Fruit fly (Drosophila melanogaster) whole organism, adult: Measurements from ENCODE around the gene Hrd3.

Experiments
- CG11617 ChIP-seq: fragments of 200-800 bp; sonication (Bioruptor generic); optimal IDR thresholded peaks from 2 replicates; lab custom pipeline; 2017; ENCODE audit warnings: mild to moderate bottlenecking, missing biosample characterization, missing genetic modification reagents, missing genetic modification characterization
- CG12768 ChIP-seq: fragments of 200-800 bp; sonication (Bioruptor generic); optimal IDR thresholded peaks from 2 replicates; lab custom pipeline; 2017; ENCODE audit warnings: missing biosample characterization, missing genetic modification characterization, mild to moderate bottlenecking, moderate library complexity, missing genetic modification reagents
- CG14711 ChIP-seq: fragments of 200-800 bp; sonication (Bioruptor generic); optimal IDR thresholded peaks from 2 replicates; lab custom pipeline; 2018; ENCODE audit warnings: missing biosample characterization, mild to moderate bottlenecking, missing genetic modification characterization, moderate library complexity
- CG1620 ChIP-seq: fragments of 200-800 bp; sonication (Bioruptor generic); optimal IDR thresholded peaks from 2 replicates; lab custom pipeline; 2016; ENCODE audit warnings: missing biosample characterization, missing genetic modification characterization
- CG33017 ChIP-seq: fragments of 200-800 bp; sonication (Bioruptor generic); optimal IDR thresholded peaks from 2 replicates; lab custom pipeline; 2018; ENCODE audit warnings: missing biosample characterization, mild to moderate bottlenecking, missing genetic modification characterization, moderate library complexity
- CG5204 ChIP-seq: fragments of 200-800 bp; sonication (Bioruptor generic); optimal IDR thresholded peaks from 2 replicates; lab custom pipeline; 2016; ENCODE audit warnings: missing biosample characterization, missing genetic modification characterization
- CG7045 ChIP-seq: fragments of 200-800 bp; sonication (Bioruptor generic); optimal IDR thresholded peaks from 2 replicates; lab custom pipeline; 2017; ENCODE audit warnings: missing biosample characterization, mild to moderate bottlenecking, missing genetic modification characterization
- CG7101 ChIP-seq: fragments of 200-800 bp; sonication (Bioruptor generic); optimal IDR thresholded peaks from 2 replicates; lab custom pipeline; 2018; ENCODE audit warnings: missing biosample characterization, mild to moderate bottlenecking, missing genetic modification characterization, moderate library complexity
- Clk ChIP-seq: fragments of 200-800 bp; sonication (Bioruptor generic); optimal IDR thresholded peaks from 2 replicates; lab custom pipeline; 2017; ENCODE audit warnings: missing biosample characterization, missing genetic modification characterization
- Crg-1 ChIP-seq: fragments of 200-800 bp; sonication (Bioruptor generic); optimal IDR thresholded peaks from 2 replicates; lab custom pipeline; 2016; ENCODE audit warnings: missing biosample characterization, missing genetic modification characterization
- Hr96 ChIP-seq: fragments of 200-800 bp; sonication (Bioruptor generic); optimal IDR thresholded peaks from 2 replicates; lab custom pipeline; 2016; ENCODE audit warnings: missing biosample characterization, missing genetic modification characterization
- Mnt ChIP-seq: fragments of 200-800 bp; sonication (Bioruptor generic); optimal IDR thresholded peaks from 2 replicates; lab custom pipeline; 2016; ENCODE audit warnings: missing biosample characterization, mild to moderate bottlenecking, missing genetic modification characterization
- bab1 ChIP-seq: fragments of 200-800 bp; sonication (Bioruptor generic); optimal IDR thresholded peaks from 3 replicates; lab custom pipeline; 2019; ENCODE audit warnings: missing biosample characterization, mild to moderate bottlenecking, missing genetic modification characterization, moderate library complexity
- cic ChIP-seq: fragments of 200-800 bp; sonication (Bioruptor generic); optimal IDR thresholded peaks from 2 replicates; lab custom pipeline; 2017; ENCODE audit warnings: missing biosample characterization, mild to moderate bottlenecking, missing genetic modification characterization, moderate library complexity
- cnc ChIP-seq, 2 experiments: fragments of >200 bp; optimal IDR thresholded peaks; 2 replicates each; lab custom pipeline; 2017
- kay ChIP-seq: fragments of 200-800 bp; sonication (Bioruptor generic); peaks from one replicate; lab custom pipeline; 2016; ENCODE audit warnings: missing biosample characterization, missing genetic modification characterization, borderline replicate concordance
- ovo ChIP-seq: fragments of 200-800 bp; sonication (Bioruptor generic); optimal IDR thresholded peaks from 2 replicates; lab custom pipeline; 2016; ENCODE audit warnings: missing biosample characterization, missing genetic modification characterization
- pad ChIP-seq: fragments of 200-800 bp; sonication (Bioruptor generic); optimal IDR thresholded peaks from 3 replicates; lab custom pipeline; 2017; ENCODE audit warnings: missing biosample characterization, missing genetic modification characterization, mild to moderate bottlenecking, moderate library complexity, missing genetic modification reagents
- tj ChIP-seq: fragments of 200-800 bp; sonication (Bioruptor generic); optimal IDR thresholded peaks from 3 replicates; lab custom pipeline; 2017; ENCODE audit warnings: missing biosample characterization, mild to moderate bottlenecking, missing genetic modification characterization, moderate library complexity
- toe ChIP-seq: fragments of 200-800 bp; sonication (Bioruptor generic); optimal IDR thresholded peaks from 2 replicates; lab custom pipeline; 2016; ENCODE audit warnings: missing biosample characterization, missing genetic modification characterization

Hrd3 gene

dm6 chr3R:23763622-23764273 lies 5.4 kb upstream of the Hrd3 start, which contains the start of gene Lsd-1:
Lsd-1 (plus strand) TSS chr3R:23763857.
- TF ChIP-seq Crg-1 (GFP tag; lab: Kevin White, UChicago), result no peak
- TF ChIP-seq tj, result peak; percentile 5
- TF ChIP-seq CG5204, result no peak
- no peak for TF ChIP-seq pad
- no peak for TF ChIP-seq cnc (optimal IDR thresholded peaks at IDR 0.05; lab: Kevin White, UChicago)
- TF ChIP-seq cic (GFP tag; lab: Kevin White, UChicago), result peak; percentile 69
- no peak for TF ChIP-seq bab1 (GFP tag; lab: Kevin White, UChicago)
- TF ChIP-seq toe (GFP tag; lab: Kevin White, UChicago), result no peak
- TF ChIP-seq CG14711 (tag; lab: Kevin White, UChicago), result peak; percentile 47
- TF ChIP-seq Clk, result no peak
- no peak for TF ChIP-seq CG1620 (GFP tag; lab: Kevin White, UChicago)
- TF ChIP-seq ovo (GFP tag; lab: Kevin White, UChicago), result no peak
- TF ChIP-seq CG33017, result peak; percentile 31
- no peak for TF ChIP-seq kay
- peak; percentile 63 for TF ChIP-seq CG12768
- TF ChIP-seq Mnt, result peak; percentile 0
- no peak for TF ChIP-seq Hr96
- TF ChIP-seq CG7045 (GFP tag; lab: Kevin White, UChicago), result no peak
- no peak for TF ChIP-seq CG11617
- peak; percentile 15 for TF ChIP-seq CG7101 (tag; lab: Kevin White, UChicago)

DNA sequence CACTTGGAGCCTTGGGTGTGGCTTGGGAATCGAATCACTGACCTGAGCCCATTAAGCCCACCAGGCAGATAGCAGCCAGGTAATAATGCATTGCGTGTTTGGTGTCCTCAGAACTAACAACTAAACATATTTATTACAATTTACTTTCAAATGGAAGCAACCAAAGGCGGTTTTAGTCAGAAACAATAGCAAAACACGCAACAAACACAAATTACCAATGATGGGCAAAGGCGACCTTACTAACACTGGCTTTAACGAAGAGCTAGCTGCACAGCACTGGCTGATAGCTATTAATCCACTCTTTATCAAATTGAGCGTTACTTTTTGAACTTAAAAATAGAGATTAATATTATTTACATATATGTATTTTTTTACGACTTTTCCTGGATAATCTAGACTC lies 4.7 kb upstream of the Hrd3 start, which contains the start of gene udt:
Gene udt (minus strand): TSS at position 249 of the 400 bp plus-strand sequence.
- TF ChIP-seq CG1620 (GFP tag; lab: Kevin White, UChicago) (peak; percentile 68), kay (peak; percentile 76), CG33017 (no peak), CG7045 (GFP tag; lab: Kevin White, UChicago) (no peak), Mnt (peak; percentile 3), pad (peak; percentile 34), Hr96 (no peak), cnc (optimal IDR thresholded peaks at IDR 0.05; lab: Kevin White, UChicago) (no peak), toe (GFP tag; lab: Kevin White, UChicago) (no peak), CG5204 (no peak), cic (GFP tag; lab: Kevin White, UChicago) (no peak), Clk (no peak), CG14711 (tag; lab: Kevin White, UChicago) (no peak), CG11617 (no peak), ovo (GFP tag; lab: Kevin White, UChicago) (no peak), CG7101 (tag; lab: Kevin White, UChicago) (no peak), CG12768 (no peak), tj (no peak), Crg-1 (GFP tag; lab: Kevin White, UChicago) (peak; percentile 43), bab1 (GFP tag; lab: Kevin White, UChicago) (peak; percentile 19)

dm6 chr3R:23760219-23761018 lies 2.1 kb upstream of the Hrd3 start, which contains the start of gene SdhD:
SdhD (minus strand) TSS chr3R:23760600.
- TF ChIP-seq CG7101 (tag; lab: Kevin White, UChicago) (peak; percentile 57), Clk (no peak), CG11617 (peak; percentile 37), CG12768 (peak; percentile 64), tj (no peak), CG14711 (tag; lab: Kevin White, UChicago) (peak; percentile 55), kay (peak; percentile 93), CG33017 (peak; percentile 46), CG7045 (GFP tag; lab: Kevin White, UChicago) (no peak), Crg-1 (GFP tag; lab: Kevin White, UChicago) (peak; percentile 40), pad (peak; percentile 47), Mnt (peak; percentile 48), toe (GFP tag; lab: Kevin White, UChicago) (peak; percentile 9), CG1620 (GFP tag; lab: Kevin White, UChicago) (peak; percentile 60), bab1 (GFP tag; lab: Kevin White, UChicago) (peak; percentile 70), CG5204 (no peak), cic (GFP tag; lab: Kevin White, UChicago) (peak; percentile 24), Hr96 (no peak), ovo (GFP tag; lab: Kevin White, UChicago) (peak; percentile 0)

dm6 chr3R:23752728-23753127 lies 5.6 kb downstream of the Hrd3 start, which contains the start of the genes RanBP3 and Rpt5:
RanBP3 (minus strand) TSS chr3R:23752834.
Rpt5 (plus strand) TSS chr3R:23752876.
- TF ChIP-seq cic (GFP tag; lab: Kevin White, UChicago) (peak; percentile 37), CG12768 (peak; percentile 86), CG7045 (GFP tag; lab: Kevin White, UChicago) (peak; percentile 55), ovo (GFP tag; lab: Kevin White, UChicago) (peak; percentile 12), bab1 (GFP tag; lab: Kevin White, UChicago) (peak; percentile 67), cnc (optimal IDR thresholded peaks at IDR 0.05; lab: Kevin White, UChicago) (peak; percentile 56 to 92), Hr96 (no peak), CG11617 (peak; percentile 70), CG14711 (tag; lab: Kevin White, UChicago) (peak; percentile 75), Crg-1 (GFP tag; lab: Kevin White, UChicago) (peak; percentile 81), kay (no peak), toe (GFP tag; lab: Kevin White, UChicago) (peak; percentile 26), Mnt (peak; percentile 68), tj (no peak), Clk (peak; percentile 40), CG5204 (no peak), CG7101 (tag; lab: Kevin White, UChicago) (peak; percentile 80), CG1620 (GFP tag; lab: Kevin White, UChicago) (peak; percentile 82), pad (peak; percentile 77), CG33017 (peak; percentile 59)

DNA sequence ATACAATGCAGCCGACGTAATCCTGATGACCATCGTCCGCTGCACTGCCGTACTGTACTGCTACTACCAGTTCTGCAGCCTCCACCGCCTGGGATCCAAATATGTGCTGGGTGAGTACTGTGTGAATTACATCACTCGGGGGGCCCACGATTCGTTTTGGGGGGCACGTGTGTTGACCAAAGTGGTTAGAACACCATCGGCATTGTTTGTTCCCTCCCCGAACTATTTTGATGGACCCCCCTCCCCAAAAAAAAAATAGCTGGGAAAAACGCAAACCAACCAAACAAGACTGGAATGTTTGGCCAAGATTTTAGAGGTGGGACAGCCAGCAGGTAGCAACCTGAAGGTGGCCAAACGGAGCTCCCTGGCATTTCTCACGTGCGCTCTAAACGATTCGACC lies 10.9 kb downstream of the Hrd3 start:
- TF ChIP-seq cic (GFP tag; lab: Kevin White, UChicago) (no peak), CG1620 (GFP tag; lab: Kevin White, UChicago) (no peak), CG11617 (no peak), CG14711 (tag; lab: Kevin White, UChicago) (no peak), CG12768 (no peak), ovo (GFP tag; lab: Kevin White, UChicago) (no peak), toe (GFP tag; lab: Kevin White, UChicago) (no peak), CG5204 (no peak), kay (no peak), CG7101 (tag; lab: Kevin White, UChicago) (no peak), CG33017 (no peak), CG7045 (GFP tag; lab: Kevin White, UChicago) (no peak)
